Worm (Caenorhabditis elegans) whole organism, early embryonic: ENCODE measurements around the gene grl-2.

ENCODE experiments used
- ceh-13 ChIP-seq: fragments of 200-800 bp; sonication (Bioruptor generic); optimal IDR thresholded peaks from 2 replicates; lab custom pipeline; 2018; ENCODE audit warnings: mild to moderate bottlenecking, missing genetic modification characterization, missing compliant biosample characterization
- pes-1 ChIP-seq: fragments of 200-800 bp; sonication (Bioruptor generic); IDR thresholded peaks from 2 replicates; pipeline ENCODE4 v1.3.6; 2022; ENCODE audit warnings: missing genetic modification reagents, missing genetic modification characterization, missing compliant biosample characterization
- tra-4 ChIP-seq: sonication (generic microtip); optimal IDR thresholded peaks from 2 replicates; lab custom pipeline; 2017; ENCODE audit warnings: missing genetic modification characterization, missing compliant biosample characterization

ce11 chrV:12904054-12904453, 40.8 kb upstream of the grl-2 start, which contains the start of gene ttr-27:
- TF ChIP-seq tra-4 (tag; lab: Kevin White, UChicago): no peak
- TF ChIP-seq ceh-13: no peak
- no peak for TF ChIP-seq pes-1
